Fruit fly (Drosophila melanogaster): ENCODE measurements around the gene CG31016.

The CG31016 gene

dm6 chr3R:30648851-30649250, 42.9 kb downstream of the CG31016 start, which contains the start of gene CG34432:
CG34432 (plus strand) TSS chr3R:30649151.
- TF ChIP-seq kay (GFP tag; ENCODE audit: borderline replicate concordance): no peak
- TF ChIP-seq Hr96 (GFP tag; optimal IDR thresholded peaks at IDR 0.05): no peak
- TF ChIP-seq tj (GFP tag; optimal IDR thresholded peaks at IDR 0.05): no peak
- no peak for TF ChIP-seq cic (GFP tag; optimal IDR thresholded peaks at IDR 0.05)

DNA sequence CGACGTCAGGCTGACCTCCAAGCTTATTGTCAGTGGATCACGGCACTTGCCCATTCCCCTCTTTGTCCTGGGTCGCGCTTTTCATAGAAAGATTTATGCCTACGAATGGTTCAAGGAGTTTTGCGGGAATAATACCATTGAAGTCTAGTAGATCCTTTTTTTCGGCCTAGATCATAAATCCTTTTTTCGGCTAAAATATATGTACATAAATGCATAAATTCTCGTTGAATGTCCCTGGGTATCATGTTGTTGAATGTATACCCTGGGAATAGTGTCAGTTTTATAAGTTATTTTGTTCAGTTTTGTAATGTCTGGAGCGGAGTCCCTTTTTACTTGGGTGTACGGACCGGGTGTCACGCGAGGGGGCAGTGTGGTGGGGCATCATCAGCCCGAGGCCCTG, 43.7 kb downstream of the CG31016 start, which contains the start of gene CG34433:
Gene CG34433 (plus strand): TSS at position 301 of the 400 bp plus-strand sequence.
- TF ChIP-seq CG12768 (GFP tag; optimal IDR thresholded peaks at IDR 0.05) (no peak), kay (GFP tag; ENCODE audit: borderline replicate concordance) (peak; percentile 16), tj (GFP tag; optimal IDR thresholded peaks at IDR 0.05) (no peak), cnc (optimal IDR thresholded peaks at IDR 0.05) (no peak)
